Fruit fly (Drosophila melanogaster) whole organism, wandering third instar larva: ENCODE results near the gene qm.

ENCODE experiments used
- CG32264 ChIP-seq: fragments of 200-800 bp; sonication (Bioruptor generic); optimal IDR thresholded peaks from 2 replicates; lab custom pipeline; 2016; ENCODE audit warnings: missing biosample characterization, missing genetic modification characterization
- GATAd ChIP-seq: sonication (Bioruptor generic); optimal IDR thresholded peaks from 2 replicates; lab custom pipeline; 2016; ENCODE audit warnings: missing biosample characterization, missing genetic modification characterization
- Jra ChIP-seq: sonication (Bioruptor generic); optimal IDR thresholded peaks from 2 replicates; lab custom pipeline; 2016; ENCODE audit warnings: missing biosample characterization, missing genetic modification characterization
- Mio ChIP-seq: sonication (Bioruptor generic); optimal IDR thresholded peaks from 2 replicates; lab custom pipeline; 2016; ENCODE audit warnings: missing biosample characterization, missing genetic modification characterization
- OdsH ChIP-seq: fragments of 200-800 bp; sonication (Bioruptor generic); optimal IDR thresholded peaks from 2 replicates; lab custom pipeline; 2016; ENCODE audit warnings: missing biosample characterization, mild to moderate bottlenecking, missing genetic modification characterization
- Vsx2 ChIP-seq: fragments of 200-300, 225-300 bp; sonication (Bioruptor generic); optimal IDR thresholded peaks from 2 replicates; lab custom pipeline; 2018; ENCODE audit warnings: missing biosample characterization, missing genetic modification characterization; ENCODE audit not compliant: partially characterized antibody
- brk ChIP-seq: fragments of 200-800 bp; sonication (Bioruptor generic); optimal IDR thresholded peaks from 2 replicates; lab custom pipeline; 2016; ENCODE audit warnings: missing biosample characterization, mild to moderate bottlenecking, missing genetic modification characterization
- dmrt93B ChIP-seq: fragments of 200-800 bp; sonication (Bioruptor generic); optimal IDR thresholded peaks from 2 replicates; lab custom pipeline; 2018; ENCODE audit warnings: missing biosample characterization, mild to moderate bottlenecking, missing genetic modification characterization
- h ChIP-seq: fragments of 200-800 bp; sonication (Bioruptor generic); optimal IDR thresholded peaks from 3 replicates; lab custom pipeline; 2016; ENCODE audit warnings: missing biosample characterization, mild to moderate bottlenecking, missing genetic modification characterization
- jim ChIP-seq: fragments of 175-275, 200-325 bp; sonication (Bioruptor generic); optimal IDR thresholded peaks from 2 replicates; lab custom pipeline; 2016; ENCODE audit warnings: missing biosample characterization, mild to moderate bottlenecking, missing genetic modification characterization
- sv ChIP-seq: fragments of 200-800 bp; sonication (Bioruptor generic); optimal IDR thresholded peaks from 3 replicates; lab custom pipeline; 2016; ENCODE audit warnings: missing biosample characterization, missing genetic modification characterization
- usp ChIP-seq: fragments of >200 bp; optimal IDR thresholded peaks from 2 replicates; lab custom pipeline; 2017; ENCODE audit warnings: missing biosample characterization, missing genetic modification characterization

Gene qm

dm6 chr3L:7401972-7402371 lies 53.9 kb downstream of the qm start:
- no peak for TF ChIP-seq OdsH
- TF ChIP-seq jim (GFP tag; lab: Kevin White, UChicago): no peak
- no peak for TF ChIP-seq h (GFP tag; lab: Kevin White, UChicago)
- no peak for TF ChIP-seq GATAd (GFP tag; lab: Kevin White, UChicago)
- no peak for TF ChIP-seq CG32264 (GFP tag; lab: Kevin White, UChicago)
- TF ChIP-seq usp: no peak
- TF ChIP-seq dmrt93B (GFP tag; lab: Kevin White, UChicago): no peak
- TF ChIP-seq Vsx2: no peak
- no peak for TF ChIP-seq brk (GFP tag; lab: Kevin White, UChicago)
- TF ChIP-seq Mio: no peak
- no peak for TF ChIP-seq sv (GFP tag; lab: Kevin White, UChicago)
- TF ChIP-seq Jra (GFP tag; lab: Kevin White, UChicago): no peak
- TF ChIP-seq, all 38 proteins: peak for 0
